Fruit fly (Drosophila melanogaster): Measurements from ENCODE around the gene Myo31DF.

The Myo31DF gene

DNA sequence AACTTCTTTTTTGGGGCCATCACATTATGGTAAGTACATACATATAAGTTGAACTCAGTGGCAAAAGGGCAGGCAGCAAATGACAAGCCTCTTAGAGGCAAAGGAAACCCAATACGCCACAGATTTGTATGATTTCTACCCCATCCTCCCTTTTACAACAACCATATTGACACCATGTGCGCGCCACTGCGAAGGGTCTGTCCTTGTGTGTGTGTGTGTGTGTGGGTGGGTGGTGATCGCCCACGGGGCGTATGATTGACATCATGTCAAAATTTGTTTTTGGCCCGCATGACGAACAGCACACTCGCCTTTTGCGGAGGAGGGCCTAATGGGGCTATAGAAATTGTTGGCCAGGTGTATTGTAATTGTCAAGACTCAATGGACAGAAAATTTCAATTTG, 7.0 kb downstream of the Myo31DF start:
- no peak for TF ChIP-seq noc (tag; optimal IDR thresholded peaks at IDR 0.05)

DNA sequence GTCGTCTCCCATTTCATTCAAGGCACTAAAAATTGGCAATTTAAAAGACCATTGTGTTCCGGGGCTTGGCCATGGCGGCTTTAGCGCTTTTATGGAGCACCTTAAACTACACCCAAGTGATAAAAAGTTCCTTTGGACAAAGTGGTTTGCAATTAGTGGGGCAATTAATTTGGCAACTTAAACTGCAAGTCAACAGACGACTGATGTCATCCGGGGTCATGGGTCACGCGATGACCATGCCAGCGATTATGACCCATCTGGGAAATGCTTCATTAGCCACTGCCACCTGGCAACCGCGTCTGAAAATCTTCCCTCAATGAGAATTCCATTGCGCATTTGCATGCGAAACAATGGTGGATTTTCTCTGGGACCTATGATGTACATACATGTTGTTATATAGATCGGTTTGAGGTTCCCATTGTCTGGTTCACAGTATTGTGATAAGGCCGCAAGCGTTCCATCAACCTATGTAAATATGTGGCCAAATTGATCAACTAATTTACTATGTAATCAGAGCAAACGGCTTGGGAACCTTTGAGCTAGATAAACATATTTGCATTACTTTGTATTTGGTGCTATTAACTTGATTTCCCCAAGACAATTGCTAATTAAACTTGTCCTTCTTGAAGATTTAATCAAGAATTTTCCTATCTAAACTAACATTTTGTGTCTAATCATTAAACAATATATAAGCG, 9.3 kb downstream of the Myo31DF start:
- TF ChIP-seq noc (tag; optimal IDR thresholded peaks at IDR 0.05), result no peak

DNA sequence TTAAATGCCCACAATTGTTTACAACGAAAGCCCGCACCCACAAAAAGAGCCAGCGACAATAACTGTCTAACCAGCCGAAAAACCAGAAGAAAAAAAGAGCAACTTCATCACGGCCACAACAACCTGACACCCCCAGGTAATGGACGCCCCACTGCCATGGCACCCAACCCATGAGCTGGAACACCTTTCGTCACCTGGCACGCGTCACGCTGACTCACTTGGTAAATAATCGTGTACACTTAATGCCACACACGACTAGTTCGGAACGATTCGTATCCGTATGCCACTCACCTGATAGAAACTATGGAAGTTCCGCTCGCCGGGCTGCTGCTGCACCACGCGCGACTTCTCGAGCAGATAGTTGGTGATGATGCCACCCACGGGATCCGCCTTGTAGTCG, 10.2 kb downstream of the Myo31DF start:
- TF ChIP-seq noc (tag; optimal IDR thresholded peaks at IDR 0.05), result no peak

DNA sequence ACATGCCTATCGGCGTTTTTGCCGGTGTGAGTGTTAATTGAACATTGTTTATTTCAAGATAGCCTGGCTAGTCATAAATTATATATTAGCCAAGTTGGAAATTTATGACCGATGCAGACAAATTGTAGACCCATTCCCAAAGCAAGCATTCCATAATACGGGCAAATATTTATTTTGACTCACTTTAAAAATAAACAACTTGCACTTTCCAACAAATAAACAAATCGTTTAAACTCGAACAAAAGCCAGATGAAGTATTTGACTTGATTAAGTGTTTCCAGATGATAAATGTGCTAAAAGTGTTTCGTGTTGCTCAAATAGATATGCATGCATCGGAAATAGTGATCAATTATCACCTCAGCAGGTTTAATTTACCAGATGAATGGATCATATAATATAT, 11.1 kb downstream of the Myo31DF start:
- TF ChIP-seq noc (tag; optimal IDR thresholded peaks at IDR 0.05), result no peak

DNA sequence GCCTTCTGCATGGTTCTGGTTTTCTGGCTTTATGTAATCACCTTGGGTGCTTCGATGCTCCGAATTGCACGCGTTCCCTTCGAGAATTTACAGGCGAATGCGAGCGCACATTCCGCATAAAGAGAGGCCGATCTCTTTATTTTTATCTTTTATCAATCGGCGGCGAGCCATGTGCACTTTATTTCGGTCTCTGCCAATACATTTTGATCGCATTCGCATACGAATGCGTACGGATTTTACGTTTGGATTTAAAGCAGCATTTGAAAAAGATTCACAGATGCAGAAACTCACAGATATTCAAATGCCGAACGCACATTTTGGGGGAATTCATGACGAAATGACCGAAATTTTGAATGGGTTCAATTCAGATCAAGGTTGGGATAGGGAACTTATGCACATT, 15.2 kb downstream of the Myo31DF start, which contains the start of gene CG13144:
Gene CG13144, minus strand, starts transcription at position 101 of the 400 bp plus-strand sequence.
- no peak for TF ChIP-seq noc (tag; optimal IDR thresholded peaks at IDR 0.05)

DNA sequence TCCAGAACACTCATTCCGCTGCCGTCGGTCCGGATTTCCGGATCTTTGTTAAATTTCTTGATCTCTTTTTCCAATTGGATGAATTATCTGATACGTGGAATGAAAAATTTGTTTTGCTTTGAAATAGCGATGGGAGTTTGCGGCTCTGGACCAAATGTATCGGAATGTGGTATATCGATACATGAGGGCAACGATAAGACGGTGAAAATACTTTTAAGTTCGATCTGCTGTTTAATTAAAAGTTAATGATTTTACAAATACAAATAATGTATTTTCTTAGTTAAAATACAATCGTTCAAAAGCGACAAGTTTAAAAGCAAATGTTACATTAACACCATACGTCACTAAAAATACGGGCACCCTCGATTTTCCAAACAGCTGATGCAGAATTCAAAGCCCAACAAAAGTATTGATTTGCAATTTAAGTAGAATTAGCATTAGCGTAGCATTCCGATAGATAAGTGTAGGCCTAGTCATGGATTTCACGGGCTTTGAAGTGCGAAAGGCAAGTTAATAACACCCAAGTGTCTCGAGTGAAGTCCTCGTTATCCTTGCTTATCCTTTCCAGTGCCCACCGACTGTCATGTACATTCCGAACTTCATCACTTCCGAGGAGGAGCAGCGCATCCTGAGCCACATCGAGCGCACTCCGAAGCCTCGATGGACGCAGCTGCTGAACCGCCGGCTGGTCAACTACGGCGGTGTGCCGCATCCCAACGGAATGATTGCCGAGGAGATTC, 17.9 kb downstream of the Myo31DF start, which contains the start of the genes Cog4 and CG6144:
Gene Cog4, minus strand, starts transcription at position 139 of the 740 bp plus-strand sequence.
Gene CG6144, plus strand, starts transcription at position 211 of the 740 bp plus-strand sequence.
- TF ChIP-seq noc (tag; optimal IDR thresholded peaks at IDR 0.05), result no peak

DNA sequence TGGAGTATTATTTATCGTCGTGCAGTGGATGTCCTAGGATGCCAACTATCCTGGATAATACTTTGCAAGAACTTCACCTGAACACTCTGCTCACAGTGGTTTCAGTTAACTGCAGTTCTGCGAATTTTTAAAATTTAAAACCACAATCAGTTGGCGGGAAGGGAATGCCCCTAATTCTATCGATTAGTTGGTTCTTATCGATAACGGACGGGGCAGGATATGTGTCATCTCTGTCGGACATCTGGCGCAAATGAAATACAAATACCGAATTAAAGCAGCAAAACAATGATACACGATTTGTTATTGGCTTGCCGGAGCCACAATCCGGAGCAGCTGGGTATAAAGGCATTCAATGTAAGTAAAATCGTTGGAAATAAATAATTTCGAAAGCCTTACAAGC, 23.5 kb downstream of the Myo31DF start, which contains the start of gene Grip75:
Gene Grip75, plus strand, starts transcription at position 223 of the 400 bp plus-strand sequence.
- TF ChIP-seq noc (tag; optimal IDR thresholded peaks at IDR 0.05), result no peak

DNA sequence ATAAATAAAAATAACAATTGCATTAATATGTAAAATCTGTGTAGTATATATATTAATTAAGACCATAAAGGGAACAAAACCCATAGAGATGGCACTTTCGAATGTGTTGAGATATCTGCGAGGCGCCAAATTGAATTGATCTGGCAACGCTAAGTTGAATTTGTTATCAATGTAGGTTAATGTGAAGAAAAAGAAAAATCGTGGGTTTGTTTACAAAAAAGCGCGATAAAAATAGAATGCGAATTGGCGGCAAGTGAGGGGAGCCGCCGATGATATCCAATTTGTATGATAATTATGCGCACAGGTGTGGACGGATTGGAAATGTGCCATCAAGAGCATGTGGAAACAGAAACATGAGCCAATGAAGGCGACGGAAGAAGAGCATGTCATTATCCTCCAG, 26.7 kb downstream of the Myo31DF start:
- no peak for TF ChIP-seq noc (tag; optimal IDR thresholded peaks at IDR 0.05)

DNA sequence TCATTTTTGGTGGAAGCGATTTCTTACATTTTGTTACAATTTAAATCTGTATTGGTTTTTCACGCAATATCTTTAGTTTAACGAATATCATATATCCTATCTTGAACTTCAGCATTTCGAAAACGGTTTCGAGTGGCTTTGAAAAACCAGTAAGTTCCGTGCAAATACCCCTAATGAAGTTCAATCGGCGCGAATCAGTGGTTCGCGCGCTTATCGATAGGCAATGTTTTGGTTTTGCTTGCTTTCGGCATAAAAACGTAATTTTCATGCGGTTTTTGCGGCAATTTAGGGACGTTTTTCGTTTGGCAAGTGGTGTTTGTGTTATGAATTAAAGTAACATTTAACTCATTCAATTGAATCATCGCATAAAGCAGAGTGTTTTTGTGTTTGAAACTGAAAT, 29.7 kb downstream of the Myo31DF start, which contains the start of gene RluA-2:
Gene RluA-2, plus strand, starts transcription at position 195 of the 400 bp plus-strand sequence.
- TF ChIP-seq noc (tag; optimal IDR thresholded peaks at IDR 0.05), result no peak

DNA sequence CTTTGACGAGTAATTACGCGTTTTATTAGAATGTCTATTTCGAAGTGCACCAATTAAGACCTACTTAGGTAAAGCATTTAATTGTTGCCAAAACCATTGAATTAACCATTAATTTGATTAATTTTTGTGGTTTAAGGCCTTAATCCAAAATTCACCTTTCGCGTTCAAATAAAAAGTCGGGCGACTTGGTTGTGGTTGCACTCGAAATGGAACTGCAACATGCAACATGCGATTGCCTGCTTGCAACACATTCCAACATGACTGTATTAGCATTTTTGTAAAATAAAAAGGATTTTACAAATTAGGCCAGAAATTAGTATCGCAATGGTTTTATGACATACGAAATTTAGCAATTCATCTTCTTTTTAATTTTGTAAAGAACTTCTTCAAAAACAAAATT, 31.8 kb downstream of the Myo31DF start:
- no peak for TF ChIP-seq noc (tag; optimal IDR thresholded peaks at IDR 0.05)

DNA sequence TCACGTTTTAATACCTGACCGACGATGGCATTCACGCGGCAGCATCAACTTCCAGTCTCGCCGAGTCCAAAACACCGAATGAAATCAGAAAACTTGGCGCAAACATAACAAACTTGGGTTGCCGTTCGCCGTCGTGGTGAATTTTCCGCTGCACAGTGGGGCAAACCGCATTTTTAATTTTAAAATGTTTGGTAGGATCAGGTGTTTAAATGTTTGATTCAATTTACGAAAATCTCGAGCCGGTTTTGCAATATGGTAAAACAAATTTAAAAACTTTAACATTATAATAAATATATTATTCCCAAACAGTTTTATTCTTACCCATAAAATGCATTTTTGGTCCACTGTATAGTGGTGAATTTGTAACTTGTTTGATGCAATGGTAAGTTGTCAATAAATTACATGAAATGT, 32.3 kb downstream of the Myo31DF start, which contains the start of gene RluA-1:
Gene RluA-1, minus strand, starts transcription at position 82 of the 411 bp plus-strand sequence.
- peak; percentile 71 for TF ChIP-seq noc (tag; optimal IDR thresholded peaks at IDR 0.05)

DNA sequence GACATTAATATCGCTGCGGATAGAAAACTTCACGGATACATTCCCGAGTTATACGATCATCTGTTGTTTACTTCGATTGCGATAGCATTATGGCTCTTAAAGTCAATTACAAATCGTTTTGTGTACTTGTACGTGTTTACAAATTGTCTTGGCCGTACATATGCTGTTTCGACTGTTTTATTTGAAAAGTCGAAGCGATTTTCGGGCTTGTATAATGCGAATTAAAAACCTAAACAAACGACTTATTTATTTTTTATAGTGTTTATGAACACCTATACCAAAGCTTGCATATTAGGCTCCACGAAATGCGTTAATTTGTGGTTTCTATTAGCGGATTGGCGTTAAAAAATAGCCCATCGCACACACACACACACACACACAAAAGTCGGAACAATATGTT, 34.3 kb downstream of the Myo31DF start:
- TF ChIP-seq noc (tag; optimal IDR thresholded peaks at IDR 0.05), result no peak

DNA sequence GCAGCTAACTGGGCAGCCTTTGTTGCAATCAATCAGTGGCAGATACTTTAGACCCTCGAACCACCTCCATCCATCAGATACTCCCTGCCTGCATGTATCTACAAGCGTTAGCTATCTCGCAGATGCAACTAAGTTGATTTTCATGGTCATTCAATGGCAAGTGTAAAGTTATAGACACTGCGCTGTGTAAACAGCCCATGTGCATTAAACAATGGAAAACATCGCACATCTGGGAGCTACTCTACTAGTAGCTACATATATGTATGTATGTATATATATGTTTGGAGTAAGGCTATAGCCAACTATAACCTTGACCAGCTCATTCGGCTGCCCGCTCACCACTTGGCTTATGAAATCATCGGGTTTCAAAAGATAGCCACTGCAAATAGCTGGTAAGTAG, 36.4 kb downstream of the Myo31DF start:
- TF ChIP-seq noc (tag; optimal IDR thresholded peaks at IDR 0.05), result no peak

DNA sequence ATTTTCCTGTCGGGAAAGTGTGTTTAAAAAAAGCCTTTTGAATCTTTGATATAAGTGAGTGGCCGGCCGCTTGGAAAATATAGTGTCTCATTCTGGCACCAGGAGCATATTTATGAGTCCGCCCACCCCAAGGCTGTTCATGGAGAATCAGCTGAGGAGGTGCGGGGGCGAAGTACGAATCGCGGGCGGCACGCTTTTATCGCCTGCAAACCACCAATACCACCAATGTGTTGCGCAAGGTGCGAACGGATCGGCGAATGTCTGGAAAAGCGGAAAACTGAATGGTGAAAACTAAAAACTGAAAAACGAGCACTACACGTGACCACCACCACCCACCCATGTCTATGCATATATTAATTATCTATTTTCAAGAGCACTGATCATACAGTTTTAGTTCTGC, 37.6 kb downstream of the Myo31DF start:
- TF ChIP-seq noc (tag; optimal IDR thresholded peaks at IDR 0.05), result no peak

DNA sequence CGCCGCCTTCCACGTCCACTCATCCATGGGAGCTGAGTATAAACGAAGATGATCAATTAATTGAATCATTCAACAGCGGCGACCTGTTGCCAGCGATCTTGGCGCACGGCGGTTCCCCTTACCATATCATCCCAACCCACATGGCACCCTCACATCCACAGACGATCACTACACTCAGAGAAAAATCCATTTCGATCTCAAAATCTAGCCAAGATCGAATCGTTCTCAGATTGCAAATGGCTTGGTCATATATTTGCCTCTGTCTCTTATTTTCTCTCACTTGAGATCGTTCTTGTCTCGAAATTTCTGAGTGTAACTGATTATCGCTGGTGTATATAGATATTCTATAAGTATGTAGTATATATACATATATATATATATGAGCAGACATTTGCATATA, 38.2 kb downstream of the Myo31DF start:
- peak; percentile 66 for TF ChIP-seq noc (tag; optimal IDR thresholded peaks at IDR 0.05)

DNA sequence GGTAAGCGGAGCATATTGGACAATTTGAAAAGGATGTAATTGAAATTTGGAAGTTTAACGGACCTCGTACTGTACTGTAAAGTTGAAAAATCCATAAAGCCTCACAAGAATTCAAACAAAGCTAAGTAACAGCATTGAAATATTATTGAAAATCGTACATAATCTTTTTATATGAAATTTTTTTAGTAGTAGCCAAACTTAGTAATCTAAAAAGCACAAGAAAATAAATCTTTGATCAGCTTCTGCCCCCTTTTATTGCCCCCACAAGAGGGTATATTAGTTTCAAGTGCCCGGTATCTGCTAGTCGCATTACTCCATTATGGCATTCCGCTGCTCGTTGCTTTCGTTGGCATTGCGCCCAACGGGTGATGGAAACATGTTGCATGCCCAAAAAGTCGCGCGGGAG, 39.7 kb downstream of the Myo31DF start:
- no peak for TF ChIP-seq noc (tag; optimal IDR thresholded peaks at IDR 0.05)

DNA sequence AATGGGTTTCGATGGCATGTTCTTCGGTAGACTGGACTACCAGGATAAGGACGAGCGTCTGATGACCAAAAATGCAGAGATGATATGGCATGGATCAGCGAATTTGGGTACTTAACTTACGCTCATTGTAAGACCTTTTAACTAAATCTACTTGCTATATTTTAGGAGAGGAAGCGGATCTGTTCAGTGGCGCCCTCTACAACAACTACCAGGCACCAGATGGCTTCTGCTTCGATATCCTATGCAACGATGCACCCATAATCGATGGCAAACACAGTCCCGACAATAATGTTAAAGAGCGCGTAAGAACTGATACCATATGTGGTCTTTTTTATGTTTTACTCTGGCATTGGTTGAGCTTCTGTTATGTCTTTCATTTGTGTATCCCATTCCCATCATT, 47.6 kb downstream of the Myo31DF start:
- TF ChIP-seq noc (tag; optimal IDR thresholded peaks at IDR 0.05), result no peak
